Fruit fly (Drosophila melanogaster) whole organism, prepupa: ENCODE results near the gene sbr.
A peak's percentile ranks its signal among the peaks of the same experiment; 100 is the strongest.

ENCODE experiments used
- Blimp-1 ChIP-seq: fragments of 200-800 bp; sonication (Bioruptor generic); optimal IDR thresholded peaks from 3 replicates; lab custom pipeline; 2017; ENCODE audit warnings: missing biosample characterization, missing genetic modification characterization, mild to moderate bottlenecking, moderate library complexity, missing genetic modification reagents
- CG10631 ChIP-seq: fragments of 200-800 bp; sonication (Bioruptor generic); optimal IDR thresholded peaks from 2 replicates; lab custom pipeline; 2016; ENCODE audit warnings: missing biosample characterization, missing genetic modification characterization
- CG10669 ChIP-seq: fragments of 200-800 bp; sonication (Bioruptor generic); optimal IDR thresholded peaks from 3 replicates; lab custom pipeline; 2018; ENCODE audit warnings: missing biosample characterization, mild to moderate bottlenecking, missing genetic modification characterization, moderate library complexity
- CG11902 ChIP-seq: fragments of 200-800 bp; sonication (Bioruptor generic); optimal IDR thresholded peaks from 3 replicates; lab custom pipeline; 2016; ENCODE audit warnings: missing biosample characterization, missing genetic modification characterization
- CG15336 ChIP-seq: fragments of 200-800 bp; sonication (Bioruptor generic); IDR thresholded peaks from 2 replicates; pipeline ENCODE4 v1.3.6; 2022; ENCODE audit warnings: missing biosample characterization, missing genetic modification characterization
- CG16779 ChIP-seq: fragments of 200-800 bp; sonication (Bioruptor generic); optimal IDR thresholded peaks from 3 replicates; lab custom pipeline; 2017; ENCODE audit warnings: missing biosample characterization, mild to moderate bottlenecking, missing genetic modification characterization
- CG32006 ChIP-seq: fragments of 200-800 bp; sonication (Bioruptor generic); optimal IDR thresholded peaks from 3 replicates; lab custom pipeline; 2017; ENCODE audit warnings: missing biosample characterization, mild to moderate bottlenecking, missing genetic modification characterization
- CG4318 ChIP-seq: fragments of 200-800 bp; sonication (Bioruptor generic); optimal IDR thresholded peaks from 3 replicates; lab custom pipeline; 2017; ENCODE audit warnings: missing biosample characterization, mild to moderate bottlenecking, missing genetic modification characterization
- CG6163 ChIP-seq: fragments of 200-800 bp; sonication (Bioruptor generic); IDR thresholded peaks from 3 replicates; pipeline ENCODE4 v1.3.6; 2022; ENCODE audit warnings: missing biosample characterization, missing genetic modification characterization
- CG6276 ChIP-seq: fragments of 200-800 bp; sonication (Bioruptor generic); optimal IDR thresholded peaks from 2 replicates; lab custom pipeline; 2017; ENCODE audit warnings: missing biosample characterization, mild to moderate bottlenecking, missing genetic modification characterization
- CG6792 ChIP-seq: fragments of 200-800 bp; sonication (Bioruptor generic); optimal IDR thresholded peaks from 3 replicates; lab custom pipeline; 2016; ENCODE audit warnings: missing biosample characterization, missing genetic modification characterization
- CG6854 ChIP-seq: fragments of 200-800 bp; sonication (Bioruptor generic); optimal IDR thresholded peaks from 2 replicates; lab custom pipeline; 2017; ENCODE audit warnings: missing biosample characterization, mild to moderate bottlenecking, missing genetic modification characterization
- CG7368 ChIP-seq: fragments of 200-800 bp; sonication (Bioruptor generic); optimal IDR thresholded peaks from 3 replicates; lab custom pipeline; 2016; ENCODE audit warnings: missing biosample characterization, missing genetic modification characterization
- CG8119 ChIP-seq: fragments of 200-800 bp; sonication (Bioruptor generic); IDR thresholded peaks from 3 replicates; pipeline ENCODE4 v1.3.6; 2022; ENCODE audit warnings: missing biosample characterization, missing genetic modification characterization
- CG8319 ChIP-seq: fragments of 200-800 bp; sonication (Bioruptor generic); optimal IDR thresholded peaks from 3 replicates; lab custom pipeline; 2016; ENCODE audit warnings: missing biosample characterization, missing genetic modification characterization
- Eip78C ChIP-seq: fragments of 200-800 bp; sonication (Bioruptor generic); peaks from one replicate; lab custom pipeline; 2016; ENCODE audit warnings: missing biosample characterization, missing genetic modification characterization
- Eip93F ChIP-seq: fragments of 200-800 bp; sonication (Bioruptor generic); optimal IDR thresholded peaks from 2 replicates; lab custom pipeline; 2016; ENCODE audit warnings: missing biosample characterization, mild to moderate bottlenecking, missing genetic modification characterization
- Ets96B ChIP-seq: fragments of 200-800 bp; optimal IDR thresholded peaks from 2 replicates; lab custom pipeline; 2019; ENCODE audit warnings: missing biosample characterization, mild to moderate bottlenecking, missing genetic modification characterization, moderate library complexity
- Hr38 ChIP-seq: sonication (Bioruptor generic); optimal IDR thresholded peaks from 2 replicates; lab custom pipeline; 2016; ENCODE audit warnings: missing biosample characterization, missing genetic modification characterization
- Hr4 ChIP-seq: fragments of 200-800 bp; sonication (Bioruptor generic); optimal IDR thresholded peaks from 3 replicates; lab custom pipeline; 2016; ENCODE audit warnings: missing biosample characterization, missing genetic modification characterization
- Lpt ChIP-seq: fragments of 200-800 bp; sonication (Bioruptor generic); optimal IDR thresholded peaks from 3 replicates; lab custom pipeline; 2016; ENCODE audit warnings: missing biosample characterization, missing genetic modification characterization
- Met ChIP-seq: fragments of 200-800 bp; sonication (Bioruptor generic); optimal IDR thresholded peaks from 3 replicates; lab custom pipeline; 2016; ENCODE audit warnings: missing biosample characterization, missing genetic modification characterization
- OdsH ChIP-seq: fragments of 200-800 bp; sonication (Bioruptor generic); optimal IDR thresholded peaks from 3 replicates; lab custom pipeline; 2016; ENCODE audit warnings: missing biosample characterization, missing genetic modification characterization
- Sox15 ChIP-seq: fragments of 200-800 bp; sonication (Bioruptor generic); optimal IDR thresholded peaks from 3 replicates; lab custom pipeline; 2016; ENCODE audit warnings: missing biosample characterization, missing genetic modification characterization
- achi ChIP-seq: fragments of 200-800 bp; sonication (Bioruptor generic); optimal IDR thresholded peaks from 3 replicates; lab custom pipeline; 2016; ENCODE audit warnings: missing biosample characterization, missing genetic modification characterization
- acj6 ChIP-seq: fragments of 200-800 bp; sonication (Bioruptor generic); optimal IDR thresholded peaks from 3 replicates; lab custom pipeline; 2016; ENCODE audit warnings: missing biosample characterization, missing genetic modification characterization
- dac ChIP-seq: fragments of 200-800 bp; sonication (Bioruptor generic); optimal IDR thresholded peaks from 2 replicates; lab custom pipeline; 2017; ENCODE audit warnings: missing biosample characterization, mild to moderate bottlenecking, missing genetic modification characterization
- dsx ChIP-seq: fragments of 200-800 bp; optimal IDR thresholded peaks from 3 replicates; lab custom pipeline; 2019; ENCODE audit warnings: missing biosample characterization, mild to moderate bottlenecking, missing genetic modification characterization, moderate library complexity; ENCODE audit not compliant: poor library complexity, severe bottlenecking
- eg ChIP-seq: fragments of 200-800 bp; sonication (Bioruptor generic); IDR thresholded peaks from 3 replicates; pipeline ENCODE4 v1.3.6; 2022; ENCODE audit warnings: missing biosample characterization, missing genetic modification characterization
- fd59A ChIP-seq: fragments of 200-800 bp; sonication (Bioruptor generic); optimal IDR thresholded peaks from 2 replicates; lab custom pipeline; 2017; ENCODE audit warnings: missing biosample characterization, mild to moderate bottlenecking, missing genetic modification characterization, missing genetic modification reagents
- fkh ChIP-seq: fragments of 200-800 bp; sonication (Bioruptor generic); optimal IDR thresholded peaks from 3 replicates; lab custom pipeline; 2017; ENCODE audit warnings: missing biosample characterization, mild to moderate bottlenecking, missing genetic modification characterization, moderate library complexity
- spab ChIP-seq: fragments of 200-800 bp; sonication (Bioruptor generic); optimal IDR thresholded peaks from 2 replicates; lab custom pipeline; 2017; ENCODE audit warnings: missing biosample characterization, mild to moderate bottlenecking, missing genetic modification characterization, missing genetic modification reagents
- ss ChIP-seq, 2 experiments: fragments of 200-800 bp; sonication (Bioruptor generic); optimal IDR thresholded peaks; 2 replicates in 1 of 2; 3 replicates in 1 of 2; lab custom pipeline; 2017 to 2018; ENCODE audit warnings: mild to moderate bottlenecking in 2 of 2, missing biosample characterization in 2 of 2, missing genetic modification characterization in 2 of 2, moderate library complexity in 1 of 2
- topi ChIP-seq: fragments of 200-800 bp; sonication (Bioruptor generic); optimal IDR thresholded peaks from 3 replicates; lab custom pipeline; 2016; ENCODE audit warnings: missing biosample characterization, missing genetic modification characterization
- vri ChIP-seq: fragments of 200-800 bp; sonication (Bioruptor generic); optimal IDR thresholded peaks from 3 replicates; lab custom pipeline; 2016; ENCODE audit warnings: missing biosample characterization, mild to moderate bottlenecking, missing genetic modification characterization

The sbr gene

dm6 chrX:10820741-10821140 lies 26.2 kb downstream of the sbr start:
- TF ChIP-seq ss (GFP tag; optimal IDR thresholded peaks at IDR 0.05; lab: Kevin White, UChicago) (peak in 1 of 2 experiments; percentile 73), Sox15 (GFP tag; lab: Kevin White, UChicago) (no peak), dsx (GFP tag; lab: Kevin White, UChicago) (peak; percentile 88), OdsH (GFP tag; lab: Kevin White, UChicago) (no peak), fd59A (GFP tag; lab: Kevin White, UChicago) (no peak), Hr38 (GFP tag; lab: Kevin White, UChicago) (no peak), acj6 (no peak), Ets96B (tag; lab: Kevin White, UChicago) (no peak), achi (GFP tag; lab: Kevin White, UChicago) (no peak), Blimp-1 (GFP tag; lab: Kevin White, UChicago) (no peak), CG11902 (GFP tag; lab: Kevin White, UChicago) (no peak), eg (GFP tag; lab: Robert Waterston, UW) (no peak), CG10669 (GFP tag; lab: Kevin White, UChicago) (no peak)
- TF ChIP-seq, all 60 proteins: peak for 2

dm6 chrX:10816856-10817255 lies 30.0 kb downstream of the sbr start:
- TF ChIP-seq Met (no peak), Hr4 (GFP tag; lab: Kevin White, UChicago) (no peak), CG8319 (GFP tag; lab: Kevin White, UChicago) (no peak), dsx (GFP tag; lab: Kevin White, UChicago) (no peak)

dm6 chrX:10815511-10816080 lies 31.3 kb downstream of the sbr start:
- TF ChIP-seq eg (GFP tag; lab: Robert Waterston, UW), result 0 out of 3 replicates have a peak, but pooled peaks have one; percentile 19
- peak; percentile 55 for TF ChIP-seq Eip78C (GFP tag; lab: Kevin White, UChicago)
- peak; percentile 15 for TF ChIP-seq CG6854
- peak; percentile 30 for TF ChIP-seq fkh (GFP tag; lab: Kevin White, UChicago)
- no peak for TF ChIP-seq CG7368
- TF ChIP-seq Eip93F (GFP tag; lab: Kevin White, UChicago), result no peak

- no peak for TF ChIP-seq CG10631 (GFP tag; lab: Kevin White, UChicago)
- TF ChIP-seq topi (GFP tag; lab: Kevin White, UChicago), result no peak
- no peak for TF ChIP-seq vri (GFP tag; lab: Kevin White, UChicago)
- TF ChIP-seq CG8119 (GFP tag; lab: Robert Waterston, UW), result no peak
- TF ChIP-seq Eip78C (GFP tag; lab: Kevin White, UChicago), result no peak
- TF ChIP-seq fd59A (GFP tag; lab: Kevin White, UChicago), result no peak
- TF ChIP-seq CG16779, result no peak
- no peak for TF ChIP-seq CG8319 (GFP tag; lab: Kevin White, UChicago)
Observed at dm6 chrX:10814832-10815372, 32.0 kb downstream of the sbr start.

dm6 chrX:10814113-10814512 lies 32.8 kb downstream of the sbr start:
- TF ChIP-seq CG15336 (GFP tag; lab: Robert Waterston, UW) (peak; percentile 53; the same call in 1 of the 2 replicates), CG32006 (peak; percentile 3), CG6792 (GFP tag; lab: Kevin White, UChicago) (no peak), CG10631 (GFP tag; lab: Kevin White, UChicago) (no peak), CG6163 (GFP tag; lab: Robert Waterston, UW) (peak; percentile 69), Hr38 (GFP tag; lab: Kevin White, UChicago) (no peak), Lpt (GFP tag; lab: Kevin White, UChicago) (no peak), dac (GFP tag; lab: Kevin White, UChicago) (peak; percentile 8), CG6276 (GFP tag; lab: Kevin White, UChicago) (peak; percentile 66), CG16779 (no peak), eg (GFP tag; lab: Robert Waterston, UW) (peak; percentile 71), CG8119 (GFP tag; lab: Robert Waterston, UW) (peak; percentile 61), CG7368 (no peak), vri (GFP tag; lab: Kevin White, UChicago) (no peak), CG4318 (GFP tag; lab: Kevin White, UChicago) (no peak), spab (GFP tag; lab: Kevin White, UChicago) (no peak), fkh (GFP tag; lab: Kevin White, UChicago) (peak; percentile 71), Eip78C (GFP tag; lab: Kevin White, UChicago) (peak; percentile 41), OdsH (GFP tag; lab: Kevin White, UChicago) (no peak), Blimp-1 (GFP tag; lab: Kevin White, UChicago) (peak; percentile 1)
